Worm (Caenorhabditis elegans) whole organism, mixed stage, embryonic: ENCODE measurements around the gene C49A9.4.

Source experiments
- blmp-1 ChIP-seq: fragments of 150-350 bp; optimal IDR thresholded peaks from 2 replicates; lab custom pipeline; 2014; ENCODE audit warnings: missing biosample characterization, missing genetic modification characterization
- ceh-39 ChIP-seq: fragments of 150-350 bp; optimal IDR thresholded peaks from 2 replicates; lab custom pipeline; 2014; ENCODE audit warnings: missing biosample characterization, missing genetic modification characterization
- drap-1 ChIP-seq: fragments of 200-800 bp; sonication (Bioruptor generic); optimal IDR thresholded peaks from 3 replicates; lab custom pipeline; 2018; ENCODE audit warnings: mild to moderate bottlenecking, missing genetic modification characterization, missing compliant biosample characterization
- elt-1 ChIP-seq: sonication (generic microtip); optimal IDR thresholded peaks from 2 replicates; lab custom pipeline; 2017; ENCODE audit warnings: missing genetic modification characterization, mild to moderate bottlenecking, missing compliant biosample characterization, antibody characterized with exemption, moderate library complexity, borderline replicate concordance; ENCODE audit not compliant: insufficient read depth
- elt-3 ChIP-seq: fragments of 150-350 bp; optimal IDR thresholded peaks from 2 replicates; lab custom pipeline; 2014; ENCODE audit warnings: missing biosample characterization, missing genetic modification characterization
- lin-13 ChIP-seq: fragments of 150-350 bp; optimal IDR thresholded peaks from 2 replicates; lab custom pipeline; 2014; ENCODE audit warnings: missing biosample characterization, missing genetic modification characterization
- lin-32 ChIP-seq: fragments of 200-800 bp; sonication (Bioruptor generic); optimal IDR thresholded peaks from 2 replicates; lab custom pipeline; 2018; ENCODE audit warnings: mild to moderate bottlenecking, missing genetic modification characterization, missing compliant biosample characterization
- nhr-12 ChIP-seq: fragments of 150-350 bp; optimal IDR thresholded peaks from 2 replicates; lab custom pipeline; 2014; ENCODE audit warnings: missing biosample characterization, missing genetic modification characterization
- nhr-237 ChIP-seq: fragments of 150-350 bp; optimal IDR thresholded peaks from 2 replicates; lab custom pipeline; 2014; ENCODE audit warnings: missing biosample characterization, missing genetic modification characterization
- nhr-28 ChIP-seq: fragments of 150-350 bp; optimal IDR thresholded peaks from 2 replicates; lab custom pipeline; 2014; ENCODE audit warnings: missing biosample characterization, missing genetic modification characterization
- snpc-4 ChIP-seq: fragments of 150-350 bp; optimal IDR thresholded peaks from 2 replicates; lab custom pipeline; 2014; ENCODE audit warnings: missing biosample characterization, missing genetic modification characterization
- unc-62 ChIP-seq: fragments of 150-350 bp; optimal IDR thresholded peaks from 2 replicates; lab custom pipeline; 2014; ENCODE audit warnings: missing biosample characterization, missing genetic modification reagents, missing genetic modification characterization
- zip-8 ChIP-seq: fragments of 150-350 bp; optimal IDR thresholded peaks from 2 replicates; lab custom pipeline; 2014; ENCODE audit warnings: missing biosample characterization, missing genetic modification characterization
- ztf-11 ChIP-seq: fragments of 150-350 bp; optimal IDR thresholded peaks from 2 replicates; lab custom pipeline; 2014; ENCODE audit warnings: missing biosample characterization, missing genetic modification characterization

DNA sequence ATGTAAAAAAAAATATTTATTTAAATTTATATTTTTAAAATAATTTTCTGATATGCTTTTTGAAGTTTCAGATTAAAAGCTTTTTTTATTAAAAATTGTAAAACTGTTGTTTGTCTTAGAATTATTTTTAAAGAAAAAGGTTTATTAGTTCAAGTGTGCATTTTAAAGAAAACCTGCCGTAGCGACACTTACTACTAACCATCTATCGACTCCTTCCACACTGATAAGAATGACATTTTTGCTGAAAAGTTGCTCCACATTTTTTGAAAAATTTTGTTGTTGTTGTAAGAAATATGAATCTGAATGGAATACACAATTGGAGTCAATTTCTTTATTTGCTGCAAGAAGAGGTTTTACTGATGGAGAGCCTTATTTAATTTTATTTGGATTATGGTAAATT lies 8.5 kb downstream of the C49A9.4 start, which contains the start of gene C49A9.1:
- TF ChIP-seq elt-1 (tag; lab: Kevin White, UChicago) = no peak
- no peak for TF ChIP-seq blmp-1 (tag; lab: Kevin White, UChicago)
- TF ChIP-seq nhr-28 (tag; lab: Kevin White, UChicago) = no peak
- no peak for TF ChIP-seq nhr-237
- no peak for TF ChIP-seq nhr-12 (tag; lab: Kevin White, UChicago)
- no peak for TF ChIP-seq snpc-4 (tag; lab: Kevin White, UChicago)
- no peak for TF ChIP-seq drap-1 (GFP tag; lab: Kevin White, UChicago)
- no peak for TF ChIP-seq ceh-39 (tag; lab: Kevin White, UChicago)
- no peak for TF ChIP-seq lin-13
- no peak for TF ChIP-seq elt-3 (tag; lab: Kevin White, UChicago)
- no peak for TF ChIP-seq ztf-11 (tag; lab: Kevin White, UChicago)
- no peak for TF ChIP-seq zip-8 (tag; lab: Kevin White, UChicago)
- no peak for TF ChIP-seq unc-62 (GFP tag; lab: Kevin White, UChicago)
- TF ChIP-seq lin-32 (GFP tag; lab: Kevin White, UChicago) = no peak
